Fruit fly (Drosophila melanogaster) whole organism, embryonic: Measurements from ENCODE around the gene PCNA2.
A peak's percentile ranks its signal among the peaks of the same experiment; 100 is the strongest.

Experiments
- ATbp ChIP-seq: fragments of 200-800 bp; sonication (Bioruptor generic); optimal IDR thresholded peaks from 2 replicates; lab custom pipeline; 2017; ENCODE audit warnings: missing biosample characterization, mild to moderate bottlenecking, missing genetic modification characterization, missing genetic modification reagents
- CG10147 ChIP-seq: fragments of 200-800 bp; sonication (Bioruptor generic); optimal IDR thresholded peaks from 2 replicates; lab custom pipeline; 2019; ENCODE audit warnings: missing biosample characterization, mild to moderate bottlenecking, missing genetic modification characterization, moderate library complexity
- CG10274 ChIP-seq: fragments of 200-800 bp; sonication (Bioruptor generic); optimal IDR thresholded peaks from 3 replicates; lab custom pipeline; 2017; ENCODE audit warnings: missing biosample characterization, mild to moderate bottlenecking, missing genetic modification characterization
- CG10321 ChIP-seq: fragments of 200-800 bp; sonication (Bioruptor generic); IDR thresholded peaks from 2 replicates; pipeline ENCODE4 v1.3.6; 2022; ENCODE audit warnings: missing biosample characterization, missing genetic modification characterization
- CG10565 ChIP-seq: fragments of 200-800 bp; sonication (Bioruptor generic); optimal IDR thresholded peaks from 3 replicates; lab custom pipeline; 2016; ENCODE audit warnings: missing biosample characterization, mild to moderate bottlenecking, missing genetic modification characterization
- CG12219 ChIP-seq: fragments of 200-800 bp; sonication (Bioruptor generic); optimal IDR thresholded peaks from 3 replicates; lab custom pipeline; 2018; ENCODE audit warnings: missing biosample characterization, mild to moderate bottlenecking, missing genetic modification characterization
- CG1233 ChIP-seq: fragments of 200-800 bp; sonication (Bioruptor generic); optimal IDR thresholded peaks from 4 replicates; lab custom pipeline; 2018; ENCODE audit warnings: missing biosample characterization, mild to moderate bottlenecking, missing genetic modification characterization
- CG13296 ChIP-seq: fragments of 200-800 bp; sonication (Bioruptor generic); optimal IDR thresholded peaks from 3 replicates; lab custom pipeline; 2018; ENCODE audit warnings: missing biosample characterization, mild to moderate bottlenecking, missing genetic modification characterization
- CG15073 ChIP-seq: fragments of 200-800 bp; sonication (Bioruptor generic); optimal IDR thresholded peaks from 2 replicates; lab custom pipeline; 2016; ENCODE audit warnings: missing biosample characterization, missing genetic modification characterization
- CG1529 ChIP-seq: fragments of 200-800 bp; sonication (Bioruptor generic); optimal IDR thresholded peaks from 3 replicates; lab custom pipeline; 2018; ENCODE audit warnings: missing biosample characterization, missing genetic modification characterization
- CG16779 ChIP-seq: fragments of 200-800 bp; sonication (Bioruptor generic); IDR thresholded peaks from 2 replicates; pipeline ENCODE4 v1.3.6; 2022; ENCODE audit warnings: missing biosample characterization, missing genetic modification characterization
- CG16813 ChIP-seq: fragments of 200-800 bp; sonication (Bioruptor generic); IDR thresholded peaks from 3 replicates; pipeline ENCODE4 v1.3.6; 2022; ENCODE audit warnings: missing biosample characterization, missing genetic modification characterization; ENCODE audit not compliant: partially characterized antibody
- CG17359 ChIP-seq: fragments of 200-800 bp; sonication (Bioruptor generic); optimal IDR thresholded peaks from 3 replicates; lab custom pipeline; 2018; ENCODE audit warnings: missing biosample characterization, mild to moderate bottlenecking, missing genetic modification characterization, moderate library complexity
- CG17385 ChIP-seq: fragments of 200-800 bp; sonication (Bioruptor generic); optimal IDR thresholded peaks from 3 replicates; lab custom pipeline; 2018; ENCODE audit warnings: missing biosample characterization, mild to moderate bottlenecking, missing genetic modification characterization
- CG17568 ChIP-seq: fragments of 200-800 bp; sonication (Bioruptor generic); optimal IDR thresholded peaks from 2 replicates; lab custom pipeline; 2018; ENCODE audit warnings: missing biosample characterization, mild to moderate bottlenecking, missing genetic modification characterization, moderate library complexity
- CG31388 ChIP-seq: fragments of 200-800 bp; sonication (Bioruptor generic); optimal IDR thresholded peaks from 2 replicates; lab custom pipeline; 2016; ENCODE audit warnings: missing biosample characterization, missing genetic modification characterization
- CG5953 ChIP-seq: fragments of 200-800 bp; sonication (Bioruptor generic); IDR thresholded peaks from 2 replicates; pipeline ENCODE4 v1.3.6; 2022; ENCODE audit warnings: missing biosample characterization, missing genetic modification characterization
- CG6254 ChIP-seq: fragments of 200-800 bp; sonication (Bioruptor generic); optimal IDR thresholded peaks from 3 replicates; lab custom pipeline; 2017; ENCODE audit warnings: mild to moderate bottlenecking, missing biosample characterization, missing genetic modification reagents, missing genetic modification characterization
- CG6654 ChIP-seq: fragments of 200-800 bp; sonication (Bioruptor generic); optimal IDR thresholded peaks from 2 replicates; lab custom pipeline; 2017; ENCODE audit warnings: missing biosample characterization, mild to moderate bottlenecking, missing genetic modification characterization
- CG6683 ChIP-seq: fragments of 200-800 bp; sonication (Bioruptor generic); optimal IDR thresholded peaks from 2 replicates; lab custom pipeline; 2017; ENCODE audit warnings: missing biosample characterization, mild to moderate bottlenecking, missing genetic modification characterization, missing genetic modification reagents
- CG8281 ChIP-seq: fragments of 200-800 bp; sonication (Bioruptor generic); optimal IDR thresholded peaks from 2 replicates; lab custom pipeline; 2018; ENCODE audit warnings: missing biosample characterization, mild to moderate bottlenecking, missing genetic modification characterization, moderate library complexity
- CG9437 ChIP-seq: fragments of 200-800 bp; sonication (Bioruptor generic); optimal IDR thresholded peaks from 2 replicates; lab custom pipeline; 2018; ENCODE audit warnings: missing biosample characterization, mild to moderate bottlenecking, missing genetic modification characterization
- CG9609 ChIP-seq: fragments of 200-800 bp; sonication (Bioruptor generic); optimal IDR thresholded peaks from 3 replicates; lab custom pipeline; 2016; ENCODE audit warnings: missing biosample characterization, missing genetic modification characterization
- CG9817 ChIP-seq: fragments of 200-800 bp; sonication (Bioruptor generic); optimal IDR thresholded peaks from 2 replicates; lab custom pipeline; 2018; ENCODE audit warnings: missing biosample characterization, mild to moderate bottlenecking, missing genetic modification characterization, moderate library complexity
- Camta ChIP-seq: fragments of 200-800 bp; sonication (Bioruptor generic); optimal IDR thresholded peaks from 2 replicates; lab custom pipeline; 2016; ENCODE audit warnings: missing biosample characterization, missing genetic modification characterization
- Chrac-16 ChIP-seq: fragments of 200-800 bp; sonication (Bioruptor generic); optimal IDR thresholded peaks from 3 replicates; lab custom pipeline; 2016; ENCODE audit warnings: missing biosample characterization, missing genetic modification characterization
- D ChIP-seq, 2 experiments: fragments of 200-800 bp in 1 of 2; fragments of >200 bp in 1 of 2; sonication (Bioruptor generic) in 1 of 2; optimal IDR thresholded peaks; 2 replicates in 1 of 2; 3 replicates in 1 of 2; lab custom pipeline; 2017; ENCODE audit warnings: mild to moderate bottlenecking in 1 of 2, missing biosample characterization in 1 of 2, missing genetic modification characterization in 1 of 2, missing genetic modification reagents in 1 of 2
- Deaf1 ChIP-seq: fragments of 200-800 bp; optimal IDR thresholded peaks from 3 replicates; lab custom pipeline; 2019; ENCODE audit warnings: missing biosample characterization, mild to moderate bottlenecking, missing genetic modification characterization, moderate library complexity
- Ets65A ChIP-seq: fragments of 200-800 bp; sonication (Bioruptor generic); peaks from one replicate; lab custom pipeline; 2016; ENCODE audit warnings: missing biosample characterization, missing genetic modification characterization
- H2.0 ChIP-seq: fragments of 200-800 bp; sonication (Bioruptor generic); IDR thresholded peaks from 2 replicates; pipeline ENCODE4 v1.3.6; 2022; ENCODE audit warnings: missing biosample characterization, missing genetic modification characterization
- Kr ChIP-seq: fragments of 200-800 bp; sonication (Bioruptor generic); optimal IDR thresholded peaks from 2 replicates; lab custom pipeline; 2017; ENCODE audit warnings: missing biosample characterization, mild to moderate bottlenecking, missing genetic modification characterization
- MBD-R2 ChIP-seq: fragments of 200-800 bp; sonication (Bioruptor generic); IDR thresholded peaks from 2 replicates; pipeline ENCODE4 v1.3.6; 2022; ENCODE audit warnings: missing biosample characterization, missing genetic modification characterization
- Mad ChIP-seq: fragments of 200-800 bp; sonication (Bioruptor generic); optimal IDR thresholded peaks from 2 replicates; lab custom pipeline; 2016; ENCODE audit warnings: missing biosample characterization, missing genetic modification characterization
- Med ChIP-seq: fragments of 200-800 bp; sonication (Bioruptor generic); peaks from one replicate; lab custom pipeline; 2016; ENCODE audit warnings: missing biosample characterization, missing genetic modification characterization, mild to moderate bottlenecking, inconsistent platforms, moderate library complexity
- NK7.1 ChIP-seq: fragments of 200-800 bp; sonication (Bioruptor generic); optimal IDR thresholded peaks from 3 replicates; lab custom pipeline; 2016; ENCODE audit warnings: missing biosample characterization, missing genetic modification characterization
- Neu2 ChIP-seq: fragments of 200-800 bp; sonication (Bioruptor generic); optimal IDR thresholded peaks from 3 replicates; lab custom pipeline; 2016; ENCODE audit warnings: missing biosample characterization, missing genetic modification characterization, borderline replicate concordance
- Opbp ChIP-seq: fragments of 200-800 bp; sonication (Bioruptor generic); IDR thresholded peaks from 3 replicates; pipeline ENCODE4 v1.3.6; 2022; ENCODE audit warnings: missing biosample characterization, missing genetic modification characterization; ENCODE audit not compliant: partially characterized antibody
- Vsx1 ChIP-seq: fragments of 200-800 bp; sonication (Bioruptor generic); optimal IDR thresholded peaks from 2 replicates; lab custom pipeline; 2017; ENCODE audit warnings: missing biosample characterization, mild to moderate bottlenecking, missing genetic modification characterization, missing genetic modification reagents
- cad ChIP-seq: fragments of >200 bp; optimal IDR thresholded peaks from 2 replicates; lab custom pipeline; 2017; ENCODE audit warnings: missing biosample characterization, missing genetic modification characterization
- chm ChIP-seq: fragments of 200-800 bp; sonication (Bioruptor generic); IDR thresholded peaks from 2 replicates; pipeline ENCODE4 v1.3.6; 2022; ENCODE audit warnings: missing biosample characterization, missing genetic modification characterization
- esg ChIP-seq: fragments of 200-800 bp; sonication (Bioruptor generic); conservative IDR thresholded peaks from 2 replicates; pipeline ENCODE4 v1.3.6; 2022; ENCODE audit warnings: missing biosample characterization, missing genetic modification characterization
- gro ChIP-seq: fragments of 200-800 bp; sonication (Bioruptor generic); optimal IDR thresholded peaks from 2 replicates; lab custom pipeline; 2016; ENCODE audit warnings: missing biosample characterization, missing genetic modification characterization
- klu ChIP-seq: fragments of 200-800 bp; sonication (Bioruptor generic); IDR thresholded peaks from 2 replicates; pipeline ENCODE4 v1.3.6; 2022; ENCODE audit warnings: missing biosample characterization, missing genetic modification characterization
- sqz ChIP-seq: fragments of 200-800 bp; sonication (Bioruptor generic); optimal IDR thresholded peaks from 3 replicates; lab custom pipeline; 2018; ENCODE audit warnings: missing biosample characterization, mild to moderate bottlenecking, missing genetic modification characterization
- stc ChIP-seq: fragments of 200-800 bp; sonication (Bioruptor generic); IDR thresholded peaks from 2 replicates; pipeline ENCODE4 v1.3.6; 2022; ENCODE audit warnings: missing biosample characterization, missing genetic modification characterization
- tna ChIP-seq: fragments of 200-800 bp; sonication (Bioruptor generic); IDR thresholded peaks from 2 replicates; pipeline ENCODE4 v1.3.6; 2022; ENCODE audit warnings: missing biosample characterization, missing genetic modification characterization; ENCODE audit not compliant: partially characterized antibody
- vfl ChIP-seq: fragments of 200-800 bp; sonication (Bioruptor generic); optimal IDR thresholded peaks from 2 replicates; lab custom pipeline; 2016; ENCODE audit warnings: missing biosample characterization, missing genetic modification characterization
- yki ChIP-seq: fragments of >200 bp; optimal IDR thresholded peaks from 3 replicates; lab custom pipeline; 2018
- z ChIP-seq: fragments of 200-800 bp; sonication (Bioruptor generic); IDR thresholded peaks from 3 replicates; pipeline ENCODE4 v1.3.6; 2022; ENCODE audit warnings: missing biosample characterization, missing genetic modification characterization

The PCNA2 gene

dm6 chr2L:19572496-19573317 is 11.1 kb downstream of the PCNA2 start (continued):
- TF ChIP-seq klu (GFP tag; lab: Robert Waterston, UW) (no peak), z (GFP tag; lab: Robert Waterston, UW) (peak; percentile 63; the same call in 2 of the 3 replicates), tna (no peak), Neu2 (GFP tag; lab: Kevin White, UChicago) (no peak), Ets65A (GFP tag; lab: Kevin White, UChicago) (peak; percentile 72), MBD-R2 (peak; percentile 46; the same call in 1 of the 2 replicates), ATbp (GFP tag; lab: Kevin White, UChicago) (peak; percentile 26), stc (GFP tag; lab: Robert Waterston, UW) (no peak), CG17568 (peak; percentile 43), CG1233 (GFP tag; lab: Kevin White, UChicago) (peak; percentile 43), cad (GFP tag; lab: Kevin White, UChicago) (no peak), Chrac-16 (peak; percentile 20), H2.0 (GFP tag; lab: Robert Waterston, UW) (peak; percentile 40; the same call in 1 of the 2 replicates), sqz (GFP tag; lab: Kevin White, UChicago) (no peak), yki (lab: Kevin White, UChicago) (peak; percentile 46), CG5953 (GFP tag; lab: Robert Waterston, UW) (no peak; the same call in 1 of the 2 replicates), esg (GFP tag; lab: Robert Waterston, UW) (peak; percentile 56), gro (GFP tag; lab: Kevin White, UChicago) (peak; percentile 73), Opbp (GFP tag; lab: Robert Waterston, UW) (no peak; the same call in 2 of the 3 replicates), vfl (GFP tag; lab: Kevin White, UChicago) (peak; percentile 50), CG16779 (GFP tag; lab: Robert Waterston, UW) (no peak), CG9609 (GFP tag; lab: Kevin White, UChicago) (peak; percentile 47), CG8281 (no peak), CG9817 (peak; percentile 48), Mad (GFP tag; lab: Kevin White, UChicago) (peak; percentile 38), CG15073 (GFP tag; lab: Kevin White, UChicago) (no peak), Med (peak; percentile 73), CG9437 (GFP tag; lab: Kevin White, UChicago) (peak; percentile 2), CG6254 (GFP tag; lab: Kevin White, UChicago) (peak; percentile 68), CG1529 (no peak), CG16813 (no peak), chm (GFP tag; lab: Robert Waterston, UW) (peak; percentile 53; the same call in 1 of the 2 replicates), CG10147 (GFP tag; lab: Kevin White, UChicago) (peak; percentile 57), CG31388 (GFP tag; lab: Kevin White, UChicago) (no peak), CG6683 (GFP tag; lab: Kevin White, UChicago) (peak; percentile 43), CG12219 (GFP tag; lab: Kevin White, UChicago) (peak; percentile 53), CG10565 (no peak), CG6654 (no peak), CG17359 (tag; lab: Kevin White, UChicago) (peak; percentile 70), CG10274 (GFP tag; lab: Kevin White, UChicago) (peak; percentile 47), Deaf1 (tag; lab: Kevin White, UChicago) (peak; percentile 22), CG17385 (peak; percentile 64), Kr (GFP tag; lab: Kevin White, UChicago) (no peak), D (optimal IDR thresholded peaks at IDR 0.05; lab: Kevin White, UChicago) (no peak), D (GFP tag; optimal IDR thresholded peaks at IDR 0.05; lab: Kevin White, UChicago) (peak; percentile 44), CG13296 (peak; percentile 72), Camta (GFP tag; lab: Kevin White, UChicago) (peak; percentile 63), CG10321 (GFP tag; lab: Robert Waterston, UW) (no peak), Vsx1 (GFP tag; lab: Kevin White, UChicago) (peak; percentile 36), NK7.1 (GFP tag; lab: Kevin White, UChicago) (peak; percentile 46)
